Fruit fly (Drosophila melanogaster) whole organism, embryonic: ENCODE results near the gene CG3224.

Experiments used
- CG10321 ChIP-seq: fragments of 200-800 bp; sonication (Bioruptor generic); IDR thresholded peaks from 2 replicates; pipeline ENCODE4 v1.3.6; 2022; ENCODE audit warnings: missing biosample characterization, missing genetic modification characterization
- CG10431 ChIP-seq: fragments of 200-800 bp; sonication (Bioruptor generic); optimal IDR thresholded peaks from 3 replicates; lab custom pipeline; 2018; ENCODE audit warnings: missing biosample characterization, mild to moderate bottlenecking, missing genetic modification characterization
- CG10543 ChIP-seq: fragments of 200-800 bp; sonication (Bioruptor generic); optimal IDR thresholded peaks from 3 replicates; lab custom pipeline; 2017; ENCODE audit warnings: missing biosample characterization, mild to moderate bottlenecking, missing genetic modification characterization, moderate library complexity
- CG11504 ChIP-seq: fragments of 200-800 bp; sonication (Bioruptor generic); optimal IDR thresholded peaks from 3 replicates; lab custom pipeline; 2019; ENCODE audit warnings: missing biosample characterization, mild to moderate bottlenecking, missing genetic modification characterization, moderate library complexity
- CG13123 ChIP-seq: fragments of 200-800 bp; sonication (Bioruptor generic); optimal IDR thresholded peaks from 2 replicates; lab custom pipeline; 2016; ENCODE audit warnings: missing biosample characterization, missing genetic modification characterization
- CG13424 ChIP-seq: fragments of 200-800 bp; sonication (Bioruptor generic); optimal IDR thresholded peaks from 2 replicates; lab custom pipeline; 2019; ENCODE audit warnings: missing biosample characterization, mild to moderate bottlenecking, missing genetic modification characterization, moderate library complexity
- CG14667 ChIP-seq: fragments of 200-800 bp; sonication (Bioruptor generic); IDR thresholded peaks from 2 replicates; pipeline ENCODE4 v1.3.6; 2022; ENCODE audit warnings: missing biosample characterization, missing genetic modification characterization
- CG15601 ChIP-seq: fragments of 200-800 bp; sonication (Bioruptor generic); optimal IDR thresholded peaks from 3 replicates; lab custom pipeline; 2019; ENCODE audit warnings: missing biosample characterization, mild to moderate bottlenecking, missing genetic modification characterization, moderate library complexity
- CG17612 ChIP-seq: fragments of 200-800 bp; sonication (Bioruptor generic); IDR thresholded peaks from 2 replicates; pipeline ENCODE4 v1.3.6; 2022; ENCODE audit warnings: missing biosample characterization, missing genetic modification characterization
- CG2199 ChIP-seq: fragments of 200-800 bp; sonication (Bioruptor generic); IDR thresholded peaks from 3 replicates; pipeline ENCODE4 v1.3.6; 2022; ENCODE audit warnings: missing biosample characterization, missing genetic modification characterization
- CG2875 ChIP-seq: fragments of 200-800 bp; sonication (Bioruptor generic); optimal IDR thresholded peaks from 2 replicates; lab custom pipeline; 2017; ENCODE audit warnings: missing biosample characterization, mild to moderate bottlenecking, missing genetic modification characterization, missing genetic modification reagents
- CG31388 ChIP-seq: fragments of 200-800 bp; sonication (Bioruptor generic); optimal IDR thresholded peaks from 2 replicates; lab custom pipeline; 2016; ENCODE audit warnings: missing biosample characterization, missing genetic modification characterization
- CG43689 ChIP-seq: fragments of 200-800 bp; sonication (Bioruptor generic); IDR thresholded peaks from 2 replicates; pipeline ENCODE4 v1.3.6; 2022; ENCODE audit warnings: missing biosample characterization, missing genetic modification characterization
- CG6254 ChIP-seq: fragments of 200-800 bp; sonication (Bioruptor generic); optimal IDR thresholded peaks from 3 replicates; lab custom pipeline; 2017; ENCODE audit warnings: mild to moderate bottlenecking, missing biosample characterization, missing genetic modification reagents, missing genetic modification characterization
- CG6689 ChIP-seq: fragments of 200-800 bp; sonication (Bioruptor generic); IDR thresholded peaks from 2 replicates; pipeline ENCODE4 v1.3.6; 2022; ENCODE audit warnings: missing biosample characterization, missing genetic modification characterization
- CG7987 ChIP-seq: fragments of 200-800 bp; sonication (Bioruptor generic); optimal IDR thresholded peaks from 2 replicates; lab custom pipeline; 2018; ENCODE audit warnings: missing biosample characterization, mild to moderate bottlenecking, missing genetic modification characterization, moderate library complexity
- CG9797 ChIP-seq: fragments of 200-800 bp; sonication (Bioruptor generic); optimal IDR thresholded peaks from 3 replicates; lab custom pipeline; 2018; ENCODE audit warnings: missing biosample characterization, mild to moderate bottlenecking, missing genetic modification characterization
- CG9817 ChIP-seq: fragments of 200-800 bp; sonication (Bioruptor generic); optimal IDR thresholded peaks from 2 replicates; lab custom pipeline; 2018; ENCODE audit warnings: missing biosample characterization, mild to moderate bottlenecking, missing genetic modification characterization, moderate library complexity
- CrebB ChIP-seq: fragments of 200-800 bp; sonication (Bioruptor generic); optimal IDR thresholded peaks from 3 replicates; lab custom pipeline; 2018; ENCODE audit warnings: missing biosample characterization, mild to moderate bottlenecking, missing genetic modification characterization
- Ets97D ChIP-seq: fragments of 200-800 bp; sonication (Bioruptor generic); optimal IDR thresholded peaks from 3 replicates; lab custom pipeline; 2016; ENCODE audit warnings: missing biosample characterization, missing genetic modification characterization
- Fer1 ChIP-seq: fragments of 200-800 bp; sonication (Bioruptor generic); optimal IDR thresholded peaks from 2 replicates; lab custom pipeline; 2017; ENCODE audit warnings: missing biosample characterization, mild to moderate bottlenecking, missing genetic modification characterization
- Fer3 ChIP-seq: fragments of 200-800 bp; sonication (Bioruptor generic); optimal IDR thresholded peaks from 2 replicates; lab custom pipeline; 2018; ENCODE audit warnings: missing biosample characterization, mild to moderate bottlenecking, missing genetic modification characterization, moderate library complexity
- HLH3B ChIP-seq: fragments of 200-800 bp; sonication (Bioruptor generic); IDR thresholded peaks from 2 replicates; pipeline ENCODE4 v1.3.6; 2022; ENCODE audit warnings: missing biosample characterization, missing genetic modification characterization
- Hand ChIP-seq: fragments of 200-800 bp; sonication (Bioruptor generic); optimal IDR thresholded peaks from 2 replicates; lab custom pipeline; 2017; ENCODE audit warnings: mild to moderate bottlenecking, missing biosample characterization, missing genetic modification reagents, missing genetic modification characterization
- Hey ChIP-seq: fragments of 200-800 bp; sonication (Bioruptor generic); optimal IDR thresholded peaks from 3 replicates; lab custom pipeline; 2018; ENCODE audit warnings: missing biosample characterization, mild to moderate bottlenecking, missing genetic modification characterization
- HmgZ ChIP-seq: fragments of 200-800 bp; sonication (Bioruptor generic); optimal IDR thresholded peaks from 2 replicates; lab custom pipeline; 2018; ENCODE audit warnings: missing biosample characterization, mild to moderate bottlenecking, missing genetic modification characterization
- Hr3 ChIP-seq: fragments of 200-800 bp; sonication (Bioruptor generic); optimal IDR thresholded peaks from 3 replicates; lab custom pipeline; 2016; ENCODE audit warnings: missing biosample characterization, missing genetic modification characterization
- Lhr ChIP-seq: fragments of 200-800 bp; sonication (Bioruptor generic); optimal IDR thresholded peaks from 3 replicates; lab custom pipeline; 2017; ENCODE audit warnings: mild to moderate bottlenecking, missing biosample characterization, missing genetic modification reagents, missing genetic modification characterization
- Max ChIP-seq: fragments of 200-800 bp; sonication (Bioruptor generic); optimal IDR thresholded peaks from 2 replicates; lab custom pipeline; 2016; ENCODE audit warnings: missing biosample characterization, mild to moderate bottlenecking, missing genetic modification characterization
- Xrp1 ChIP-seq: fragments of 200-800 bp; sonication (Bioruptor generic); IDR thresholded peaks from 2 replicates; pipeline ENCODE4 v1.3.6; 2022; ENCODE audit warnings: missing biosample characterization, missing genetic modification characterization
- btn ChIP-seq: fragments of 200-800 bp; sonication (Bioruptor generic); optimal IDR thresholded peaks from 2 replicates; lab custom pipeline; 2016; ENCODE audit warnings: missing biosample characterization, missing genetic modification characterization
- chn ChIP-seq: fragments of 200-800 bp; sonication (Bioruptor generic); optimal IDR thresholded peaks from 2 replicates; lab custom pipeline; 2016; ENCODE audit warnings: missing biosample characterization, missing genetic modification characterization
- dmrt99B ChIP-seq: fragments of 200-800 bp; sonication (Bioruptor generic); optimal IDR thresholded peaks from 2 replicates; lab custom pipeline; 2018; ENCODE audit warnings: missing biosample characterization, mild to moderate bottlenecking, missing genetic modification characterization, moderate library complexity
- eyg ChIP-seq: fragments of 200-800 bp; sonication (Bioruptor generic); optimal IDR thresholded peaks from 3 replicates; lab custom pipeline; 2016; ENCODE audit warnings: missing biosample characterization, missing genetic modification characterization
- hb ChIP-seq: fragments of 200-800 bp; sonication (Bioruptor generic); IDR thresholded peaks from 3 replicates; pipeline ENCODE4 v1.3.6; 2022; ENCODE audit warnings: missing biosample characterization, missing genetic modification characterization; ENCODE audit not compliant: partially characterized antibody
- hbn ChIP-seq: fragments of 200-800 bp; sonication (Bioruptor generic); IDR thresholded peaks from 2 replicates; pipeline ENCODE4 v1.3.6; 2022; ENCODE audit warnings: missing biosample characterization, missing genetic modification characterization; ENCODE audit not compliant: partially characterized antibody
- ind ChIP-seq: fragments of 200-800 bp; sonication (Bioruptor generic); optimal IDR thresholded peaks from 3 replicates; lab custom pipeline; 2016; ENCODE audit warnings: missing biosample characterization, missing genetic modification characterization
- jigr1 ChIP-seq: fragments of 200-800 bp; sonication (Bioruptor generic); IDR thresholded peaks from 3 replicates; pipeline ENCODE4 v1.3.6; 2022; ENCODE audit warnings: missing biosample characterization, missing genetic modification characterization
- ken ChIP-seq: fragments of 200-800 bp; sonication (Bioruptor generic); IDR thresholded peaks from 3 replicates; pipeline ENCODE4 v1.3.6; 2022; ENCODE audit warnings: missing biosample characterization, missing genetic modification characterization
- knrl ChIP-seq: fragments of 200-800 bp; sonication (Bioruptor generic); IDR thresholded peaks from 3 replicates; pipeline ENCODE4 v1.3.6; 2022; ENCODE audit warnings: missing biosample characterization, missing genetic modification characterization; ENCODE audit not compliant: partially characterized antibody
- mam ChIP-seq: fragments of 200-800 bp; sonication (Bioruptor generic); optimal IDR thresholded peaks from 3 replicates; lab custom pipeline; 2016; ENCODE audit warnings: missing biosample characterization, missing genetic modification characterization
- rib ChIP-seq: fragments of 200-800 bp; sonication (Bioruptor generic); IDR thresholded peaks from 2 replicates; pipeline ENCODE4 v1.3.6; 2022; ENCODE audit warnings: missing biosample characterization, missing genetic modification characterization
- ro ChIP-seq: fragments of 200-800 bp; sonication (Bioruptor generic); IDR thresholded peaks from 2 replicates; pipeline ENCODE4 v1.3.6; 2022; ENCODE audit warnings: missing biosample characterization, missing genetic modification characterization
- row ChIP-seq: fragments of 200-800 bp; sonication (Bioruptor generic); IDR thresholded peaks from 3 replicates; pipeline ENCODE4 v1.3.6; 2022; ENCODE audit warnings: missing biosample characterization, missing genetic modification characterization
- slp2 ChIP-seq: fragments of 200-800 bp; sonication (Bioruptor generic); optimal IDR thresholded peaks from 2 replicates; lab custom pipeline; 2016; ENCODE audit warnings: missing biosample characterization, missing genetic modification characterization
- sr ChIP-seq: fragments of 200-800 bp; sonication (Bioruptor generic); IDR thresholded peaks from 3 replicates; pipeline ENCODE4 v1.3.6; 2022; ENCODE audit warnings: missing biosample characterization, missing genetic modification characterization
- tio ChIP-seq: fragments of 200-800 bp; sonication (Bioruptor generic); optimal IDR thresholded peaks from 2 replicates; lab custom pipeline; 2017; ENCODE audit warnings: missing biosample characterization, missing genetic modification characterization, inconsistent platforms
- tup ChIP-seq: fragments of 200-800 bp; sonication (Bioruptor generic); optimal IDR thresholded peaks from 2 replicates; lab custom pipeline; 2016; ENCODE audit warnings: missing biosample characterization, mild to moderate bottlenecking, missing genetic modification characterization, moderate library complexity
- vnd ChIP-seq: fragments of 200-800 bp; sonication (Bioruptor generic); IDR thresholded peaks from 3 replicates; pipeline ENCODE4 v1.3.6; 2022; ENCODE audit warnings: missing biosample characterization, missing genetic modification characterization; ENCODE audit not compliant: partially characterized antibody
- zen ChIP-seq: fragments of 200-800 bp; sonication (Bioruptor generic); optimal IDR thresholded peaks from 3 replicates; lab custom pipeline; 2018; ENCODE audit warnings: missing biosample characterization, mild to moderate bottlenecking, missing genetic modification characterization, moderate library complexity
- zfh1 ChIP-seq: fragments of 200-800 bp; sonication (Bioruptor generic); IDR thresholded peaks from 3 replicates; pipeline ENCODE4 v1.3.6; 2022; ENCODE audit warnings: missing biosample characterization, missing genetic modification characterization

CG3224 gene

dm6 chrX:6694979-6695388, 33.7 kb upstream of the CG3224 start, which contains the start of gene CG14442 (continued):
- no peak for TF ChIP-seq Hr3 (GFP tag; lab: Kevin White, UChicago)
- no peak for TF ChIP-seq CG43689 (GFP tag; lab: Robert Waterston, UW)
- TF ChIP-seq row (GFP tag; lab: Robert Waterston, UW): peak; percentile 78
- peak; percentile 95 for TF ChIP-seq hb (GFP tag; lab: Robert Waterston, UW)
- no peak for TF ChIP-seq HmgZ (tag; lab: Kevin White, UChicago)
- no peak for TF ChIP-seq Hand
- TF ChIP-seq CG6689 (GFP tag; lab: Robert Waterston, UW): peak; percentile 46; the same call in 1 of the 2 replicates
- TF ChIP-seq CG17612 (GFP tag; lab: Robert Waterston, UW): no peak
- TF ChIP-seq ind (GFP tag; lab: Kevin White, UChicago): peak; percentile 21
- TF ChIP-seq CG13424 (tag; lab: Kevin White, UChicago): peak; percentile 51
- peak; percentile 31 for TF ChIP-seq CG9817 (tag; lab: Kevin White, UChicago)
- TF ChIP-seq ro (GFP tag; lab: Robert Waterston, UW): no peak
- TF ChIP-seq Max: peak; percentile 18
- peak; percentile 1 for TF ChIP-seq slp2 (GFP tag; lab: Kevin White, UChicago)
- no peak for TF ChIP-seq Hey (tag; lab: Kevin White, UChicago)
- no peak for TF ChIP-seq CG31388 (GFP tag; lab: Kevin White, UChicago)
- TF ChIP-seq Lhr (GFP tag; lab: Kevin White, UChicago): peak; percentile 52
- TF ChIP-seq CG15601 (tag; lab: Kevin White, UChicago): peak; percentile 33
- TF ChIP-seq zfh1 (GFP tag; lab: Robert Waterston, UW): peak; percentile 49; the same call in 1 of the 3 replicates
- TF ChIP-seq CrebB (tag; lab: Kevin White, UChicago): no peak
- TF ChIP-seq chn: no peak
- TF ChIP-seq CG10431 (GFP tag; lab: Kevin White, UChicago): no peak
- TF ChIP-seq CG9797 (GFP tag; lab: Kevin White, UChicago): peak; percentile 40
- peak; percentile 93 for TF ChIP-seq knrl (GFP tag; lab: Robert Waterston, UW)
- TF ChIP-seq CG11504 (tag; lab: Kevin White, UChicago): peak; percentile 37
- no peak for TF ChIP-seq tio (GFP tag; lab: Kevin White, UChicago)
- TF ChIP-seq CG10543 (GFP tag; lab: Kevin White, UChicago): peak; percentile 1
- TF ChIP-seq Fer3 (tag; lab: Kevin White, UChicago): no peak
- no peak for TF ChIP-seq CG14667
- TF ChIP-seq jigr1: no peak
- TF ChIP-seq CG2199 (GFP tag; lab: Robert Waterston, UW): no peak
- no peak for TF ChIP-seq ken (GFP tag; lab: Robert Waterston, UW)
- TF ChIP-seq zen (tag; lab: Kevin White, UChicago): no peak
- no peak for TF ChIP-seq dmrt99B (tag; lab: Kevin White, UChicago)
- TF ChIP-seq mam: peak; percentile 11
- peak; percentile 95 for TF ChIP-seq vnd (GFP tag; lab: Robert Waterston, UW)
- TF ChIP-seq CG2875 (GFP tag; lab: Kevin White, UChicago): no peak
- TF ChIP-seq tup (GFP tag; lab: Kevin White, UChicago): no peak
- TF ChIP-seq eyg (GFP tag; lab: Kevin White, UChicago): no peak
- no peak for TF ChIP-seq rib (GFP tag; lab: Robert Waterston, UW)
- TF ChIP-seq HLH3B: no peak
- peak; percentile 68 for TF ChIP-seq Ets97D (GFP tag; lab: Kevin White, UChicago)
- TF ChIP-seq CG10321 (GFP tag; lab: Robert Waterston, UW): no peak
- TF ChIP-seq hbn (GFP tag; lab: Robert Waterston, UW): peak; percentile 93
- no peak for TF ChIP-seq Fer1 (GFP tag; lab: Kevin White, UChicago)
- peak; percentile 18; the same call in 1 of the 2 replicates for TF ChIP-seq Xrp1 (GFP tag; lab: Robert Waterston, UW)
- no peak for TF ChIP-seq CG6254 (GFP tag; lab: Kevin White, UChicago)
- no peak for TF ChIP-seq CG13123 (GFP tag; lab: Kevin White, UChicago)
- no peak for TF ChIP-seq btn (GFP tag; lab: Kevin White, UChicago)
- TF ChIP-seq CG7987 (GFP tag; lab: Kevin White, UChicago): no peak
- TF ChIP-seq sr (GFP tag; lab: Robert Waterston, UW): no peak
